Fruit fly (Drosophila melanogaster): ENCODE data around the gene CG13713.
A peak's percentile ranks its signal among the peaks of the same experiment; 100 is the strongest.

Gene CG13713

DNA sequence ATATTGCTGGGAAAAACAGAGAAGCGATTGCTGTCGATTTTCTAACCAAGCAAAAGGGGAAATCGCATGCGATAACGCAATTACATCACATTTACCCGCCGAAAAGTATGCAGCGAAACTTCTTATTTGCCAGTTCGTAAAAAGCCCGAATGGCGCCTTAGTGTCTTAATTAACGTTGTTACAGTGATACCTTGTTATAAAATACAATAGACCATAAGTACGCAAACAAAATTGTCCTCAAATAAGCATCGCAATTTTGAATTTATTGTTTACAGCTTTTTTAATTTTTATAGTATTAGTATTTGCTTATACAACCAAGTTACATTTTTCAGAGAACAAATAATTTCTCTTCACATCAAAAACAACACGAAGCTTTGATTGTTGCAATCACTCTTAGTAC, 6.7 kb upstream of the CG13713 start (continued):
- peak; percentile 2 for TF ChIP-seq CG8944 (GFP tag; optimal IDR thresholded peaks at IDR 0.05)
- TF ChIP-seq Hsf (GFP tag; optimal IDR thresholded peaks at IDR 0.05) = peak; percentile 22
- TF ChIP-seq CG14667 (GFP tag; IDR thresholded peaks at IDR 0.05) = peak; percentile 29; the same call in 1 of the 2 replicates
- no peak for TF ChIP-seq gcm (GFP tag; optimal IDR thresholded peaks at IDR 0.05)
- TF ChIP-seq ken (GFP tag; IDR thresholded peaks at IDR 0.05) = no peak
- peak; percentile 52; the same call in 2 of the 3 replicates for TF ChIP-seq tgo (GFP tag; IDR thresholded peaks at IDR 0.05)
- TF ChIP-seq dm (GFP tag; optimal IDR thresholded peaks at IDR 0.05) = no peak
- TF ChIP-seq fd3F (GFP tag; optimal IDR thresholded peaks at IDR 0.05) = no peak
- peak; percentile 87 for TF ChIP-seq Med (GFP tag)
- TF ChIP-seq CG6654 (GFP tag; optimal IDR thresholded peaks at IDR 0.05) = no peak
- peak; percentile 10 for TF ChIP-seq Abd-B (GFP tag; optimal IDR thresholded peaks at IDR 0.05)
- TF ChIP-seq Awh (GFP tag; IDR thresholded peaks at IDR 0.05) = peak; percentile 57; the same call in 1 of the 2 replicates
- no peak for TF ChIP-seq CG3163 (GFP tag; optimal IDR thresholded peaks at IDR 0.05)
- peak; percentile 31; the same call in 1 of the 2 replicates for TF ChIP-seq CG7372 (GFP tag; IDR thresholded peaks at IDR 0.05)
- 0 out of 3 replicates have a peak, but pooled peaks have one; percentile 8 for TF ChIP-seq CG6175 (GFP tag; IDR thresholded peaks at IDR 0.05)
- peak; percentile 65 for TF ChIP-seq ci (GFP tag; IDR thresholded peaks at IDR 0.05)
- TF ChIP-seq knrl (GFP tag; IDR thresholded peaks at IDR 0.05; ENCODE audit: partially characterized antibody) = no peak
- TF ChIP-seq CG14441 (GFP tag; IDR thresholded peaks at IDR 0.05) = 0 out of 2 replicates have a peak, but pooled peaks have one; percentile 13
- TF ChIP-seq CG17829 (tag; optimal IDR thresholded peaks at IDR 0.05) = peak; percentile 21
- TF ChIP-seq dpn (GFP tag; optimal IDR thresholded peaks at IDR 0.05) = peak in 1 of 2 experiments; percentile 41
- no peak for TF ChIP-seq h (optimal IDR thresholded peaks at IDR 0.05)
- peak; percentile 42 for TF ChIP-seq PHDP (tag; optimal IDR thresholded peaks at IDR 0.05)
- TF ChIP-seq CG9876 (GFP tag; optimal IDR thresholded peaks at IDR 0.05) = no peak
- peak; percentile 85 for TF ChIP-seq sens (GFP tag)
- TF ChIP-seq ftz-f1 (GFP tag; optimal IDR thresholded peaks at IDR 0.05) = no peak
- TF ChIP-seq otp (GFP tag; IDR thresholded peaks at IDR 0.05) = peak; percentile 71
- peak in 1 of 2 experiments; percentile 44 for TF ChIP-seq bsh (GFP tag; optimal IDR thresholded peaks at IDR 0.05)
- TF ChIP-seq phol (tag; optimal IDR thresholded peaks at IDR 0.05) = peak; percentile 23
- TF ChIP-seq CG10462 (GFP tag; optimal IDR thresholded peaks at IDR 0.05) = no peak
- TF ChIP-seq CG12391 (tag; optimal IDR thresholded peaks at IDR 0.05) = peak; percentile 32
- TF ChIP-seq sisA (GFP tag; IDR thresholded peaks at IDR 0.05) = peak; percentile 45
- peak; percentile 19 for TF ChIP-seq CoRest (tag; optimal IDR thresholded peaks at IDR 0.05)
- no peak for TF ChIP-seq fd96Cb (tag; optimal IDR thresholded peaks at IDR 0.05)
- TF ChIP-seq ase (GFP tag; IDR thresholded peaks at IDR 0.05) = 0 out of 3 replicates have a peak, but pooled peaks have one; percentile 31
- TF ChIP-seq CG30403 (GFP tag; optimal IDR thresholded peaks at IDR 0.05) = peak; percentile 27
- no peak for TF ChIP-seq CG17802 (tag; optimal IDR thresholded peaks at IDR 0.05)
- peak; percentile 11 for TF ChIP-seq CG2678 (tag; optimal IDR thresholded peaks at IDR 0.05)
- peak; percentile 29 for TF ChIP-seq dmrt99B (tag; optimal IDR thresholded peaks at IDR 0.05)

DNA sequence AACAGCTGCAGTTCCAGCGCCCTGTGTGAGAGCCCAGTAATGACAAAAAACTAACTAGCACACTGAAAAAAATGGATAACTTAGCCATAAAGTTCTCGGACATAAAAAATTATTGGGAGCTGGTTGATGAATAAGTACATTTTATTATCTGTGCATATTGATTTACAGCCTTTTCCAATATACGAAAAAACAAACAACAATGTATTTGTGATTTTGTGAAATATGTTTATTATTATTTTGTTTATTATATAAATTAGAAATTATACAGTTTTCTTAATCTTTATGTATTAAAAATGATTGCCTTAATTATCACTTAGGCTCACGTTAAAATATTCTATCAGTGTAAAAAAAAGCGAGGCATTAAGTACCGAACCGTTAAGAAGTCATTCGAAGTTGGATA, 5.6 kb upstream of the CG13713 start:
- TF ChIP-seq emc (GFP tag; optimal IDR thresholded peaks at IDR 0.05) = no peak
- no peak for TF ChIP-seq danr (GFP tag; IDR thresholded peaks at IDR 0.05)
- no peak for TF ChIP-seq CG2875 (GFP tag; optimal IDR thresholded peaks at IDR 0.05)
- TF ChIP-seq Sox102F (GFP tag; optimal IDR thresholded peaks at IDR 0.05) = peak; percentile 39
- no peak for TF ChIP-seq HmgZ (tag; optimal IDR thresholded peaks at IDR 0.05)
- no peak for TF ChIP-seq Elba2 (GFP tag; optimal IDR thresholded peaks at IDR 0.05)
- TF ChIP-seq CG17912 (GFP tag; optimal IDR thresholded peaks at IDR 0.05) = no peak
- no peak for TF ChIP-seq sr (GFP tag; IDR thresholded peaks at IDR 0.05)
- TF ChIP-seq cwo (GFP tag; optimal IDR thresholded peaks at IDR 0.05) = no peak
- no peak for TF ChIP-seq CG1602 (GFP tag; optimal IDR thresholded peaks at IDR 0.05)
- TF ChIP-seq CG14441 (GFP tag; IDR thresholded peaks at IDR 0.05) = no peak
- no peak for TF ChIP-seq Fer3 (tag; optimal IDR thresholded peaks at IDR 0.05)
- TF ChIP-seq dm (GFP tag; optimal IDR thresholded peaks at IDR 0.05) = no peak
- TF ChIP-seq H2.0 (GFP tag; IDR thresholded peaks at IDR 0.05) = no peak
- TF ChIP-seq CG8089 (GFP tag; optimal IDR thresholded peaks at IDR 0.05) = no peak
- TF ChIP-seq CG30431 (GFP tag; optimal IDR thresholded peaks at IDR 0.05) = no peak
- TF ChIP-seq Doc2 (GFP tag; IDR thresholded peaks at IDR 0.05) = no peak
- TF ChIP-seq CG3407 (GFP tag; optimal IDR thresholded peaks at IDR 0.05) = no peak

Measured in whole organism, embryonic.